Fruit fly (Drosophila melanogaster): ENCODE data around the gene Rsf1.
A peak's percentile ranks its signal among the peaks of the same experiment; 100 is the strongest.

Gene Rsf1

DNA sequence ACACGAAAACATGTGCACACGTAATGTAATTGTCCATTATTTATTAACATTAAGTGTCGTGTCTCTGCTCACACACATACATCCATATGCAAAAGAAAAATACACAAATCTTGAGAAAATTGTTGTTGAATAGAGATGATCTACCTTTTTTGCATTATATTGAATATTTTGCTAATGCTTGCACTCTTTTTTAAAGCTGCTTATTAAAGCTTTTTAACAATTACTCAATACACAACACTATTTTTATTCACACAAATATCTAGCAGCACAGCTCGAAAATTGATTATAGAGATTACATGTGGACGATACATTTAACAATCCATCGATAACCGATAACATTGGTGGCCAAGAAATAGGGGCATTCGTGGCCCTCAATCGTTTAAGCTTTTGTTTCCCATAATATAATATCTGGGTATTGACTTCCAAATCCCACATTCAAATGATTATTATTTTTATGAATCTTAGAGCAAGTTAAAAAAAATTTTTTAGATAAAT lies 28.8 kb upstream of the Rsf1 start, which contains the start of gene Ufd4 (continued):
- TF ChIP-seq gem (tag; optimal IDR thresholded peaks at IDR 0.05) (no peak), Bdp1 (GFP tag; optimal IDR thresholded peaks at IDR 0.05) (no peak), E2f1 (GFP tag; IDR thresholded peaks at IDR 0.05) (peak; percentile 64; the same call in 1 of the 2 replicates), sob (GFP tag; IDR thresholded peaks at IDR 0.05) (peak; percentile 36; the same call in 1 of the 2 replicates), zfh2 (GFP tag; optimal IDR thresholded peaks at IDR 0.05) (peak; percentile 60), ind (GFP tag; optimal IDR thresholded peaks at IDR 0.05) (peak; percentile 63), chif (GFP tag; optimal IDR thresholded peaks at IDR 0.05) (peak; percentile 16 to 49), lola (GFP tag; optimal IDR thresholded peaks at IDR 0.05) (peak in 1 of 3 experiments; percentile 66), Opbp (GFP tag; IDR thresholded peaks at IDR 0.05; ENCODE audit: partially characterized antibody) (no peak; the same call in 2 of the 3 replicates), Ssrp (tag; optimal IDR thresholded peaks at IDR 0.05) (peak; percentile 68), lab (GFP tag; optimal IDR thresholded peaks at IDR 0.05) (no peak), CG3838 (GFP tag; optimal IDR thresholded peaks at IDR 0.05) (no peak), slou (GFP tag; optimal IDR thresholded peaks at IDR 0.05) (no peak), ato (GFP tag; IDR thresholded peaks at IDR 0.05; ENCODE audit: partially characterized antibody) (no peak; the same call in 1 of the 2 replicates), CG17912 (GFP tag; optimal IDR thresholded peaks at IDR 0.05) (no peak), CG11456 (GFP tag; IDR thresholded peaks at IDR 0.05) (no peak), Dek (tag; optimal IDR thresholded peaks at IDR 0.05) (no peak), HmgZ (tag; optimal IDR thresholded peaks at IDR 0.05) (peak; percentile 64), CG8359 (GFP tag; optimal IDR thresholded peaks at IDR 0.05; ENCODE audit: borderline replicate concordance) (no peak), CG17359 (tag; optimal IDR thresholded peaks at IDR 0.05) (peak; percentile 73), CG12155 (GFP tag; optimal IDR thresholded peaks at IDR 0.05) (peak; percentile 57), CG10565 (GFP tag; optimal IDR thresholded peaks at IDR 0.05) (no peak), nerfin-1 (tag; optimal IDR thresholded peaks at IDR 0.05) (no peak), CG31388 (GFP tag; optimal IDR thresholded peaks at IDR 0.05) (peak; percentile 11), Abd-B (GFP tag; optimal IDR thresholded peaks at IDR 0.05) (no peak), Usf (GFP tag; optimal IDR thresholded peaks at IDR 0.05) (no peak), CG3065 (GFP tag; optimal IDR thresholded peaks at IDR 0.05) (no peak), Mrtf (GFP tag; IDR thresholded peaks at IDR 0.05) (no peak; the same call in 2 of the 3 replicates), bsh (GFP tag; optimal IDR thresholded peaks at IDR 0.05) (no peak), nerfin-2 (GFP tag; IDR thresholded peaks at IDR 0.05; ENCODE audit: partially characterized antibody) (no peak), ham (GFP tag; IDR thresholded peaks at IDR 0.05) (no peak), CG17385 (GFP tag; optimal IDR thresholded peaks at IDR 0.05) (no peak), CG7357 (GFP tag; IDR thresholded peaks at IDR 0.05) (no peak), Ets97D (GFP tag; optimal IDR thresholded peaks at IDR 0.05) (peak; percentile 50), CrebB (tag; optimal IDR thresholded peaks at IDR 0.05) (peak; percentile 9), unpg (GFP tag; optimal IDR thresholded peaks at IDR 0.05) (no peak), CG9215 (GFP tag; IDR thresholded peaks at IDR 0.05) (no peak), CG6854 (GFP tag; optimal IDR thresholded peaks at IDR 0.05) (no peak), Dll (GFP tag; IDR thresholded peaks at IDR 0.05; ENCODE audit: partially characterized antibody) (peak; percentile 56; the same call in 2 of the 4 replicates), YL-1 (GFP tag; optimal IDR thresholded peaks at IDR 0.05) (peak; percentile 37), Bteb2 (GFP tag; optimal IDR thresholded peaks at IDR 0.05) (peak; percentile 64), CG7963 (GFP tag; IDR thresholded peaks at IDR 0.05; ENCODE audit: partially characterized antibody) (no peak), sr (GFP tag; IDR thresholded peaks at IDR 0.05) (no peak), Dfd (GFP tag; optimal IDR thresholded peaks at IDR 0.05) (no peak), CG16813 (GFP tag; IDR thresholded peaks at IDR 0.05; ENCODE audit: partially characterized antibody) (peak; percentile 40; the same call in 2 of the 3 replicates), ac (GFP tag; optimal IDR thresholded peaks at IDR 0.05) (no peak), oc (tag; optimal IDR thresholded peaks at IDR 0.05) (no peak), vfl (GFP tag; optimal IDR thresholded peaks at IDR 0.05) (peak; percentile 46), hkb (optimal IDR thresholded peaks at IDR 0.05) (no peak), hkb (GFP tag; IDR thresholded peaks at IDR 0.05) (peak; percentile 84)

Data from whole organism, embryonic.